Worm (Caenorhabditis elegans): ENCODE data around the gene fars-2.

Gene fars-2

DNA sequence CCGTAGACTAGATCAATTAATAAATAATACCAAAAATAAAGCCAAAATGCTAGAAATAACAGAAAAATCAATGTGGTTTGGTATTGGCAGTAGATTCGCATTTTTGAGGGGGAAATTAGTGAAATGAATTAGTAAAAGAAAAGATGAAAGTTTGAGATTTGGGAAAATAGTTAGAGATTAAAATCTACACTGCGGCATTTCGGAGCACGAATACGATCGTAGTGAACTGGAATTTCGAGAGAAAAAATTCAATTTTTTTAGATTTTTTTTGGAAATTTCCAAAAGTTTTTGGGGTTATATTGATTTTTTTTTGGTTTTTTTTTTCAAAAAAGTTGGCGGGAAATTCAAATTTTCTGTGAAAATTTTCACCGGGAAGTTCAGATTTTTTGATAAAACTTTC, 39.4 kb downstream of the fars-2 start, which contains the start of gene Y116F11B.9:
Y116F11B.9 (minus strand) TSS at position 101 of the 400 bp plus-strand sequence.
- TF ChIP-seq tab-1 (GFP tag; IDR thresholded peaks at IDR 0.05), result no peak
- no peak for TF ChIP-seq ztf-29 (GFP tag; IDR thresholded peaks at IDR 0.05)
- no peak for TF ChIP-seq ztf-23 (GFP tag; IDR thresholded peaks at IDR 0.05)
- TF ChIP-seq klf-2 (GFP tag; conservative IDR thresholded peaks at IDR 0.05), result no peak
- TF ChIP-seq ref-1 (GFP tag; conservative IDR thresholded peaks at IDR 0.05), result no peak
- no peak for TF ChIP-seq cog-1 (tag; optimal IDR thresholded peaks at IDR 0.05)
- TF ChIP-seq flt-1 (GFP tag; IDR thresholded peaks at IDR 0.05), result no peak
- no peak for TF ChIP-seq T22C8.4 (GFP tag; IDR thresholded peaks at IDR 0.05)
- TF ChIP-seq med-1 (GFP tag; optimal IDR thresholded peaks at IDR 0.05; ENCODE audit: insufficient read depth), result no peak

ce11 chrV:19860225-19860624, 47.0 kb downstream of the fars-2 start:
- no peak for TF ChIP-seq cog-1 (tag; optimal IDR thresholded peaks at IDR 0.05)
- no peak for TF ChIP-seq ref-1 (GFP tag; conservative IDR thresholded peaks at IDR 0.05)
- no peak for TF ChIP-seq T22C8.4 (GFP tag; IDR thresholded peaks at IDR 0.05)
- TF ChIP-seq klf-2 (GFP tag; conservative IDR thresholded peaks at IDR 0.05), result no peak
- TF ChIP-seq flt-1 (GFP tag; IDR thresholded peaks at IDR 0.05), result no peak
- no peak for TF ChIP-seq med-1 (GFP tag; optimal IDR thresholded peaks at IDR 0.05; ENCODE audit: insufficient read depth)
- no peak for TF ChIP-seq ztf-23 (GFP tag; IDR thresholded peaks at IDR 0.05)

DNA sequence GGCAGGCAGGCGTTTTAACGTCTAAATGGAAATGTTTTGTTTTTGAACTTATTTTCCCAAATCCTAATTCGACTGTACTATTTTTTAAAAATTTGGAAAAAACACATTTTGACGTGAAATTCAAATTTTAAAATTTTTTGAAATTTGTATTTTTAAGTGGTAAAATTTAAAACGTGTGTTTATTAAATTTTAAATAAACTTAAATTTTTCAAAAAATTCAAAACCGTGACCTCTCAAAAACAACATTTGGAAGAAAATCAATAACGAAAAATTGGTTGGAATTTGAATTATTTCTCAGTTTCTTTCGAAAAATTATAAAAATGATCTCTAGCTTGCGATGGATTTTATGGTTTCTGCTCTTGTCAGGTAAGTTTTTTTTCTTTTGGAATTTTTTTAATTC, 49.9 kb downstream of the fars-2 start, which contains the start of gene Y116F11B.8:
Y116F11B.8 (plus strand) TSS at position 301 of the 400 bp plus-strand sequence.
- no peak for TF ChIP-seq flt-1 (GFP tag; IDR thresholded peaks at IDR 0.05)
- TF ChIP-seq ref-1 (GFP tag; conservative IDR thresholded peaks at IDR 0.05), result no peak
- no peak for TF ChIP-seq ztf-23 (GFP tag; IDR thresholded peaks at IDR 0.05)

- TF ChIP-seq T22C8.4 (GFP tag; IDR thresholded peaks at IDR 0.05), result no peak
- no peak for TF ChIP-seq klf-2 (GFP tag; conservative IDR thresholded peaks at IDR 0.05)
- TF ChIP-seq ztf-29 (GFP tag; IDR thresholded peaks at IDR 0.05), result no peak
- no peak for TF ChIP-seq ref-1 (GFP tag; conservative IDR thresholded peaks at IDR 0.05)
- no peak for TF ChIP-seq ztf-23 (GFP tag; IDR thresholded peaks at IDR 0.05)
- no peak for TF ChIP-seq flt-1 (GFP tag; IDR thresholded peaks at IDR 0.05)
- TF ChIP-seq med-1 (GFP tag; optimal IDR thresholded peaks at IDR 0.05; ENCODE audit: insufficient read depth), result no peak
- TF ChIP-seq tab-1 (GFP tag; IDR thresholded peaks at IDR 0.05), result no peak
Measured at ce11 chrV:19856933-19857332, 50.3 kb downstream of the fars-2 start.

ce11 chrV:19856335-19856734, 50.9 kb downstream of the fars-2 start:
- no peak for TF ChIP-seq flt-1 (GFP tag; IDR thresholded peaks at IDR 0.05)
- TF ChIP-seq klf-2 (GFP tag; conservative IDR thresholded peaks at IDR 0.05), result no peak
- no peak for TF ChIP-seq ztf-29 (GFP tag; IDR thresholded peaks at IDR 0.05)
- no peak for TF ChIP-seq cog-1 (tag; optimal IDR thresholded peaks at IDR 0.05)
- no peak for TF ChIP-seq med-1 (GFP tag; optimal IDR thresholded peaks at IDR 0.05; ENCODE audit: insufficient read depth)
- no peak for TF ChIP-seq tab-1 (GFP tag; IDR thresholded peaks at IDR 0.05)
- no peak for TF ChIP-seq ztf-23 (GFP tag; IDR thresholded peaks at IDR 0.05)
- TF ChIP-seq T22C8.4 (GFP tag; IDR thresholded peaks at IDR 0.05), result no peak
- TF ChIP-seq ref-1 (GFP tag; conservative IDR thresholded peaks at IDR 0.05), result no peak

ce11 chrV:19853610-19854009, 53.6 kb downstream of the fars-2 start:
- no peak for TF ChIP-seq ref-1 (GFP tag; conservative IDR thresholded peaks at IDR 0.05)
- no peak for TF ChIP-seq med-1 (GFP tag; optimal IDR thresholded peaks at IDR 0.05; ENCODE audit: insufficient read depth)
- TF ChIP-seq ztf-23 (GFP tag; IDR thresholded peaks at IDR 0.05), result no peak
- TF ChIP-seq tab-1 (GFP tag; IDR thresholded peaks at IDR 0.05), result no peak
- TF ChIP-seq klf-2 (GFP tag; conservative IDR thresholded peaks at IDR 0.05), result no peak
- TF ChIP-seq ztf-29 (GFP tag; IDR thresholded peaks at IDR 0.05), result no peak
- TF ChIP-seq cog-1 (tag; optimal IDR thresholded peaks at IDR 0.05), result no peak
- TF ChIP-seq flt-1 (GFP tag; IDR thresholded peaks at IDR 0.05), result no peak
- no peak for TF ChIP-seq T22C8.4 (GFP tag; IDR thresholded peaks at IDR 0.05)

ce11 chrV:19848014-19848413, 59.2 kb downstream of the fars-2 start, which contains the start of gene Y116F11B.7:
Gene Y116F11B.7 (plus strand): TSS chrV:19848314.
- TF ChIP-seq ref-1 (GFP tag; conservative IDR thresholded peaks at IDR 0.05), result no peak
- no peak for TF ChIP-seq flt-1 (GFP tag; IDR thresholded peaks at IDR 0.05)
- TF ChIP-seq med-1 (GFP tag; optimal IDR thresholded peaks at IDR 0.05; ENCODE audit: insufficient read depth), result no peak
- no peak for TF ChIP-seq klf-2 (GFP tag; conservative IDR thresholded peaks at IDR 0.05)
- TF ChIP-seq cog-1 (tag; optimal IDR thresholded peaks at IDR 0.05), result no peak
- TF ChIP-seq tab-1 (GFP tag; IDR thresholded peaks at IDR 0.05), result no peak
- TF ChIP-seq ztf-23 (GFP tag; IDR thresholded peaks at IDR 0.05), result no peak
- no peak for TF ChIP-seq ztf-29 (GFP tag; IDR thresholded peaks at IDR 0.05)
- TF ChIP-seq T22C8.4 (GFP tag; IDR thresholded peaks at IDR 0.05), result no peak
